Worm (Caenorhabditis elegans): ENCODE data around the gene ZK616.2.

The ZK616.2 gene

DNA sequence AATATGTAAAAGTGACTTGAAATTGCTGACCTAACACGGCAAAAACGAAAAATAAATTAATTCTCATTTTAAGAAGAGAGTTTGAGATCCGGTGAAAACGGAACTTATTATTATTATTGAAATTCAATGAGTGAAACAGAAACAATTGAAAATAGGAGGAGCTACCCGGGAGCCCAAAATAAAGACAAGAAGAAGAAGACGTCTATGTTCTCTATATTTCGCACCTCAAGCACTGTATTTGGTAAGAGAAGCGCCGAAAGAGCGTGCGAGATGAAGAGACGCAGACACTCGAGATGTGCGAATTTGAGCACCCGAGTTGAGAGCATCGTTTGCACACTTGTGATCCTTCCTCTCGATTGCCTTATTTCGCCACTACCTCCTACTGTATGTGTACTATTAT, 18.1 kb downstream of the ZK616.2 start, which contains the start of gene spp-7:
spp-7 (minus strand) TSS at position 101 of the 400 bp plus-strand sequence.
- TF ChIP-seq gmeb-1 (tag; optimal IDR thresholded peaks at IDR 0.05) = no peak
- no peak for TF ChIP-seq mab-5 (tag; optimal IDR thresholded peaks at IDR 0.05)
- TF ChIP-seq C34F6.9 (tag; optimal IDR thresholded peaks at IDR 0.05) = no peak
- no peak for TF ChIP-seq sma-3 (GFP tag; optimal IDR thresholded peaks at IDR 0.05)
- TF ChIP-seq fos-1 (tag; optimal IDR thresholded peaks at IDR 0.05) = no peak
- TF ChIP-seq crh-2 (tag; optimal IDR thresholded peaks at IDR 0.05) = no peak
- no peak for TF ChIP-seq nhr-6 (tag; optimal IDR thresholded peaks at IDR 0.05)
- no peak for TF ChIP-seq nhr-11 (tag; optimal IDR thresholded peaks at IDR 0.05)
- TF ChIP-seq lin-11 (tag; optimal IDR thresholded peaks at IDR 0.05) = no peak
- no peak for TF ChIP-seq blmp-1 (tag; optimal IDR thresholded peaks at IDR 0.05; ENCODE audit: insufficient read depth)
- no peak for TF ChIP-seq ztf-11 (tag; optimal IDR thresholded peaks at IDR 0.05)
- TF ChIP-seq ZK546.5 (tag; optimal IDR thresholded peaks at IDR 0.05) = no peak
- no peak for TF ChIP-seq elt-3 (tag; optimal IDR thresholded peaks at IDR 0.05)
- no peak for TF ChIP-seq nhr-12 (tag; optimal IDR thresholded peaks at IDR 0.05)

DNA sequence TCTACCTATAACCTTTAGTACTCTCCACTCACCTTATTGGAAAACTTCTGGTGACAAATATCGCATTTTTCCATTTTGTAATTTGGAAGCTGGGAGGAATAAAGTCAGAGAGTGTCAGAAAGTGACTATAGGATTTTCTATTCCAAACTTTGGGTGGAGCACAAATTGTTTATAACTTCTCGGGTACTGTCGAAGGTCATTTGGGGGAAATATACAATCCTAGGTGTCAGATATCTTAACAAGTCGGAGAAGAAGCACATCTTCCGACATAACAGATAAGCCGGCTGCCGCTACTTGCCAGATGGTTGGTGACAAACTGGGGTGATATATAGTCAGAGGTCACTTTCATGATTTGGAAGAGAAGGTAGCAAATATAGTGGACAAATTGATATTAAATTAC, 21.5 kb downstream of the ZK616.2 start, which contains the start of gene ehn-3:
ehn-3 (minus strand) TSS at position 101 of the 400 bp plus-strand sequence.
- no peak for TF ChIP-seq aly-2 (tag; optimal IDR thresholded peaks at IDR 0.05)
- no peak for TF ChIP-seq snpc-4 (tag; optimal IDR thresholded peaks at IDR 0.05)
- no peak for TF ChIP-seq Y55F3AM.14 (GFP tag; optimal IDR thresholded peaks at IDR 0.05)
- no peak for TF ChIP-seq unc-39 (tag; optimal IDR thresholded peaks at IDR 0.05)
- TF ChIP-seq ztf-1 (GFP tag; conservative IDR thresholded peaks at IDR 0.05) = no peak
- TF ChIP-seq skn-1 (tag; optimal IDR thresholded peaks at IDR 0.05) = no peak
- no peak for TF ChIP-seq unc-62 (GFP tag; optimal IDR thresholded peaks at IDR 0.05)
- no peak for TF ChIP-seq ztf-11 (tag; optimal IDR thresholded peaks at IDR 0.05)
- no peak for TF ChIP-seq nhr-237 (tag; optimal IDR thresholded peaks at IDR 0.05)
- no peak for TF ChIP-seq blmp-1 (tag; optimal IDR thresholded peaks at IDR 0.05; ENCODE audit: insufficient read depth)
- TF ChIP-seq nhr-77 (tag; optimal IDR thresholded peaks at IDR 0.05) = no peak
- no peak for TF ChIP-seq dmd-4 (tag; optimal IDR thresholded peaks at IDR 0.05)
- TF ChIP-seq mbf-1 (tag; optimal IDR thresholded peaks at IDR 0.05) = no peak
- TF ChIP-seq alr-1 (tag; optimal IDR thresholded peaks at IDR 0.05) = no peak
- TF ChIP-seq egl-27 (tag; optimal IDR thresholded peaks at IDR 0.05) = no peak
- no peak for TF ChIP-seq sem-4 (tag; optimal IDR thresholded peaks at IDR 0.05)

DNA sequence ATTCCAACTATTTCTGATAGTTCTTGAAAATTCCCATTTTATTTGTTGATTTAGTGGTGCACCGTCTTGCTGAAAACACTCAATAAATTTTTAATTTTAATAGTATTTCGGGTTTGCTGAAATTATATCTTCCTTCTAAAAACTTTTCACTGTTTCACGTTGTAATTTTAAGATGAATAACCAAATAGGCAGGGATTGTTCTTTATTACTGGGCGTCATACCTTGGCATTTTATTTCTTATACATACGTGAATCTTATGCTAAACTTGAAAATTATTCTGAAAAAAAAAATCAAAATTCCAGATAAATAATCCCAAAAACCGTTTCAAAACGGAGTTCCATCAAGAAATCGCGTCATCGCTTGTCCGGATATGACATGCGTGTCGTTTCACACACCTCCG, 41.1 kb downstream of the ZK616.2 start, which contains the start of gene mgl-3:
mgl-3 (plus strand) TSS at position 301 of the 400 bp plus-strand sequence.
- TF ChIP-seq unc-55 (GFP tag; optimal IDR thresholded peaks at IDR 0.05) (no peak), dmd-4 (tag; optimal IDR thresholded peaks at IDR 0.05) (no peak), sma-3 (GFP tag; optimal IDR thresholded peaks at IDR 0.05) (no peak), lin-11 (tag; optimal IDR thresholded peaks at IDR 0.05) (no peak), ZK546.5 (tag; optimal IDR thresholded peaks at IDR 0.05) (no peak), nhr-10 (tag; optimal IDR thresholded peaks at IDR 0.05) (no peak), unc-62 (GFP tag; optimal IDR thresholded peaks at IDR 0.05) (no peak), lin-13 (GFP tag; optimal IDR thresholded peaks at IDR 0.05) (no peak), gmeb-1 (tag; optimal IDR thresholded peaks at IDR 0.05) (no peak), nhr-21 (tag; optimal IDR thresholded peaks at IDR 0.05) (no peak), blmp-1 (tag; optimal IDR thresholded peaks at IDR 0.05; ENCODE audit: insufficient read depth) (no peak), sem-4 (tag; optimal IDR thresholded peaks at IDR 0.05) (no peak), ceh-16 (tag; optimal IDR thresholded peaks at IDR 0.05) (no peak)

Measured in whole organism, L2 larva.